Worm (Caenorhabditis elegans) whole organism, L1 larva: Measurements from ENCODE around the gene F10A3.12.

Experiments
- C04F5.9 ChIP-seq: sonication (generic microtip); optimal IDR thresholded peaks from 2 replicates; lab custom pipeline; 2016; ENCODE audit warnings: missing genetic modification characterization, missing compliant biosample characterization
- C16A3.4 ChIP-seq: fragments of 150-350 bp; optimal IDR thresholded peaks from 2 replicates; lab custom pipeline; 2014; ENCODE audit warnings: missing biosample characterization, missing genetic modification characterization
- C34B4.2 ChIP-seq: sonication (generic microtip); optimal IDR thresholded peaks from 2 replicates; lab custom pipeline; 2017; ENCODE audit warnings: mild to moderate bottlenecking, missing genetic modification characterization, missing compliant biosample characterization
- alr-1 ChIP-seq: fragments of 200-800 bp; sonication (Bioruptor generic); optimal IDR thresholded peaks from 2 replicates; lab custom pipeline; 2018; ENCODE audit warnings: borderline replicate concordance, mild to moderate bottlenecking, missing genetic modification characterization, missing compliant biosample characterization
- blmp-1 ChIP-seq: fragments of 150-350 bp; optimal IDR thresholded peaks from 2 replicates; lab custom pipeline; 2014; ENCODE audit warnings: missing biosample characterization, missing genetic modification characterization
- ceh-63 ChIP-seq: fragments of 200-800 bp; sonication (Bioruptor generic); optimal IDR thresholded peaks from 2 replicates; lab custom pipeline; 2018; ENCODE audit warnings: mild to moderate bottlenecking, missing genetic modification characterization, missing compliant biosample characterization
- ceh-8 ChIP-seq: fragments of 200-800 bp; sonication (Bioruptor generic); optimal IDR thresholded peaks from 2 replicates; lab custom pipeline; 2018; ENCODE audit warnings: mild to moderate bottlenecking, missing genetic modification characterization, moderate library complexity, missing compliant biosample characterization
- ceh-82 ChIP-seq, 3 experiments: fragments of 150-350 bp in 1 of 3; sonication (generic microtip) in 2 of 3; optimal IDR thresholded peaks; 2 replicates each; lab custom pipeline; 2014 to 2017; ENCODE audit warnings: missing biosample characterization in 3 of 3, missing genetic modification characterization in 3 of 3
- ces-1 ChIP-seq: fragments of 150-350 bp; optimal IDR thresholded peaks from 2 replicates; lab custom pipeline; 2014; ENCODE audit warnings: missing biosample characterization, missing genetic modification reagents, missing genetic modification characterization
- dsc-1 ChIP-seq: sonication (generic microtip); optimal IDR thresholded peaks from 2 replicates; lab custom pipeline; 2016; ENCODE audit warnings: mild to moderate bottlenecking, missing genetic modification characterization, missing compliant biosample characterization
- efl-1 ChIP-seq, 4 experiments: fragments of 150-350 bp; optimal IDR thresholded peaks in 3 of 4; peaks in 1 of 4; 1 replicate in 1 of 4; 2 replicates in 3 of 4; lab custom pipeline; 2014; ENCODE audit warnings: missing biosample characterization in 2 of 4, missing genetic modification characterization in 2 of 4, missing genetic modification reagents in 2 of 4
- egl-27 ChIP-seq, 2 experiments: fragments of 150-350 bp in 1 of 2; sonication (generic microtip); optimal IDR thresholded peaks; 3 replicates each; lab custom pipeline; 2017 to 2018; ENCODE audit warnings: missing biosample characterization in 2 of 2, missing genetic modification characterization in 2 of 2, missing genetic modification reagents in 2 of 2
- elt-2 ChIP-seq: sonication (generic microtip); optimal IDR thresholded peaks from 2 replicates; lab custom pipeline; 2016; ENCODE audit warnings: missing genetic modification characterization, mild to moderate bottlenecking, inconsistent platforms, missing compliant biosample characterization, missing genetic modification reagents
- elt-3 ChIP-seq, 6 experiments: fragments of 150-350 bp in 1 of 6; sonication (generic microtip); optimal IDR thresholded peaks; 2 replicates each; lab custom pipeline; 2017 to 2018; ENCODE audit warnings: missing biosample characterization in 6 of 6, missing genetic modification characterization in 6 of 6, inconsistent platforms in 1 of 6
- fos-1 ChIP-seq: fragments of 150-350 bp; optimal IDR thresholded peaks from 2 replicates; lab custom pipeline; 2014; ENCODE audit warnings: missing biosample characterization, missing genetic modification characterization
- hlh-4 ChIP-seq: sonication (generic microtip); optimal IDR thresholded peaks from 2 replicates; lab custom pipeline; 2016; ENCODE audit warnings: mild to moderate bottlenecking, missing genetic modification characterization, missing compliant biosample characterization
- irx-1 ChIP-seq: sonication (generic microtip); optimal IDR thresholded peaks from 2 replicates; lab custom pipeline; 2016; ENCODE audit warnings: missing genetic modification characterization, missing compliant biosample characterization
- jun-1 ChIP-seq: fragments of 150-350 bp; optimal IDR thresholded peaks from 2 replicates; lab custom pipeline; 2014; ENCODE audit warnings: missing biosample characterization, missing genetic modification reagents, missing genetic modification characterization
- lin-13 ChIP-seq: fragments of 150-350 bp; optimal IDR thresholded peaks from 2 replicates; lab custom pipeline; 2014; ENCODE audit warnings: missing biosample characterization, missing genetic modification reagents, missing genetic modification characterization
- lin-14 ChIP-seq: fragments of 200-800 bp; sonication (Bioruptor generic); optimal IDR thresholded peaks from 2 replicates; lab custom pipeline; 2018; ENCODE audit warnings: mild to moderate bottlenecking, missing genetic modification characterization, moderate library complexity, missing compliant biosample characterization
- lsy-2 ChIP-seq, 2 experiments: fragments of 150-350 bp; optimal IDR thresholded peaks; 2 replicates each; lab custom pipeline; 2014; ENCODE audit warnings: missing biosample characterization in 2 of 2, missing genetic modification characterization in 2 of 2
- nhr-12 ChIP-seq: sonication (generic microtip); optimal IDR thresholded peaks from 2 replicates; lab custom pipeline; 2017; ENCODE audit warnings: missing biosample characterization, missing genetic modification characterization
- nhr-19 ChIP-seq: fragments of 200-800 bp; sonication (Bioruptor generic); conservative IDR thresholded peaks from 2 replicates; pipeline ENCODE4 v1.3.6; 2022; ENCODE audit warnings: missing genetic modification characterization, missing compliant biosample characterization
- nhr-20 ChIP-seq: sonication (generic microtip); optimal IDR thresholded peaks from 2 replicates; lab custom pipeline; 2016; ENCODE audit warnings: mild to moderate bottlenecking, missing genetic modification characterization, missing compliant biosample characterization
- nhr-237 ChIP-seq: fragments of 150-350 bp; optimal IDR thresholded peaks from 2 replicates; lab custom pipeline; 2014; ENCODE audit warnings: missing biosample characterization, missing genetic modification characterization
- nhr-28 ChIP-seq: fragments of 150-350 bp; optimal IDR thresholded peaks from 2 replicates; lab custom pipeline; 2014; ENCODE audit warnings: missing biosample characterization, missing genetic modification characterization
- nhr-71 ChIP-seq: sonication (generic microtip); optimal IDR thresholded peaks from 2 replicates; lab custom pipeline; 2016; ENCODE audit warnings: mild to moderate bottlenecking, missing genetic modification characterization, moderate library complexity, missing compliant biosample characterization
- nhr-76 ChIP-seq: sonication (generic microtip); optimal IDR thresholded peaks from 2 replicates; lab custom pipeline; 2017; ENCODE audit warnings: missing biosample characterization, missing genetic modification characterization
- nhr-84 ChIP-seq: sonication (generic microtip); optimal IDR thresholded peaks from 2 replicates; lab custom pipeline; 2017; ENCODE audit warnings: missing biosample characterization, missing genetic modification characterization
- pag-3 ChIP-seq: sonication (generic microtip); optimal IDR thresholded peaks from 2 replicates; lab custom pipeline; 2017; ENCODE audit warnings: missing genetic modification characterization, mild to moderate bottlenecking, missing compliant biosample characterization, antibody characterized with exemption, borderline replicate concordance; ENCODE audit not compliant: insufficient read depth
- pax-3 ChIP-seq: fragments of 200-800 bp; sonication (Bioruptor generic); optimal IDR thresholded peaks from 2 replicates; lab custom pipeline; 2018; ENCODE audit warnings: mild to moderate bottlenecking, missing genetic modification characterization, moderate library complexity, missing compliant biosample characterization
- pqm-1 ChIP-seq: sonication (generic microtip); optimal IDR thresholded peaks from 3 replicates; lab custom pipeline; 2017; ENCODE audit warnings: missing biosample characterization, missing genetic modification characterization
- rnt-1 ChIP-seq: sonication (generic microtip); optimal IDR thresholded peaks from 2 replicates; lab custom pipeline; 2016; ENCODE audit warnings: mild to moderate bottlenecking, missing genetic modification characterization, moderate library complexity, missing compliant biosample characterization
- snpc-4 ChIP-seq: fragments of 150-350 bp; optimal IDR thresholded peaks from 2 replicates; lab custom pipeline; 2014; ENCODE audit warnings: missing biosample characterization, missing genetic modification characterization
- sox-4 ChIP-seq: sonication (generic microtip); optimal IDR thresholded peaks from 2 replicates; lab custom pipeline; 2016; ENCODE audit warnings: missing genetic modification characterization, missing compliant biosample characterization
- sup-37 ChIP-seq: fragments of 200-800 bp; sonication (Bioruptor generic); optimal IDR thresholded peaks from 2 replicates; lab custom pipeline; 2018; ENCODE audit warnings: mild to moderate bottlenecking, missing genetic modification characterization, missing compliant biosample characterization
- tbx-2 ChIP-seq: sonication (generic microtip); optimal IDR thresholded peaks from 2 replicates; lab custom pipeline; 2016; ENCODE audit warnings: missing genetic modification characterization, missing compliant biosample characterization
- unc-130 ChIP-seq: fragments of 150-350 bp; optimal IDR thresholded peaks from 2 replicates; lab custom pipeline; 2017; ENCODE audit warnings: missing biosample characterization, missing genetic modification characterization, inconsistent platforms
- unc-30 ChIP-seq: sonication (generic microtip); optimal IDR thresholded peaks from 2 replicates; lab custom pipeline; 2017; ENCODE audit warnings: missing biosample characterization, missing genetic modification characterization
- unc-86 ChIP-seq: sonication (generic microtip); optimal IDR thresholded peaks from 2 replicates; lab custom pipeline; 2016; ENCODE audit warnings: missing genetic modification characterization, missing compliant biosample characterization
- zip-4 ChIP-seq: fragments of 200-800 bp; sonication (Bioruptor generic); optimal IDR thresholded peaks from 2 replicates; lab custom pipeline; 2018; ENCODE audit warnings: mild to moderate bottlenecking, missing genetic modification characterization, moderate library complexity, missing compliant biosample characterization

Gene F10A3.12

ce11 chrV:16142371-16142770 lies 21.4 kb upstream of the F10A3.12 start, which contains the start of gene fbxa-18:
Gene fbxa-18, plus strand, starts transcription at chrV:16142671.
- TF ChIP-seq alr-1 (tag; lab: Kevin White, UChicago) (no peak), sox-4 (tag; lab: Kevin White, UChicago) (no peak), efl-1 (optimal IDR thresholded peaks at IDR 0.05; lab: Kevin White, UChicago) (no peak), efl-1 (GFP tag; optimal IDR thresholded peaks at IDR 0.05 in 1 of 2; lab: Kevin White, UChicago) (no peak), ces-1 (GFP tag; lab: Kevin White, UChicago) (no peak), snpc-4 (no peak), ceh-82 (tag; optimal IDR thresholded peaks at IDR 0.05; lab: Kevin White, UChicago) (no peak), jun-1 (tag; lab: Kevin White, UChicago) (no peak), unc-30 (tag; lab: Kevin White, UChicago) (no peak), lsy-2 (tag; optimal IDR thresholded peaks at IDR 0.05; lab: Kevin White, UChicago) (no peak), ceh-63 (GFP tag; lab: Kevin White, UChicago) (no peak)

- TF ChIP-seq blmp-1 (tag; lab: Kevin White, UChicago) (no peak), ceh-8 (GFP tag; lab: Kevin White, UChicago) (no peak), rnt-1 (tag; lab: Kevin White, UChicago) (no peak), pag-3 (tag; lab: Kevin White, UChicago) (no peak), nhr-28 (no peak), nhr-20 (tag; lab: Kevin White, UChicago) (peak; percentile 12), sox-4 (tag; lab: Kevin White, UChicago) (no peak), elt-3 (tag; optimal IDR thresholded peaks at IDR 0.05; lab: Kevin White, UChicago) (no peak), irx-1 (tag; lab: Kevin White, UChicago) (no peak), lin-13 (no peak), lin-14 (GFP tag; lab: Kevin White, UChicago) (no peak), pax-3 (tag; lab: Kevin White, UChicago) (no peak), elt-2 (tag; lab: Kevin White, UChicago) (peak; percentile 80), C04F5.9 (tag; lab: Kevin White, UChicago) (no peak), unc-130 (tag; lab: Kevin White, UChicago) (no peak), nhr-237 (no peak), nhr-19 (GFP tag; lab: Robert Waterston, UW) (no peak), nhr-76 (no peak), pqm-1 (tag; lab: Kevin White, UChicago) (peak; percentile 47), C34B4.2 (tag; lab: Kevin White, UChicago) (no peak)
Measured at ce11 chrV:16143066-16143581, 20.7 kb upstream of the F10A3.12 start, which contains the start of gene fbxa-88. Gene fbxa-88, minus strand, starts transcription at chrV:16143116.

ce11 chrV:16145009-16145408 lies 18.8 kb upstream of the F10A3.12 start:
- TF ChIP-seq tbx-2 (no peak), nhr-84 (tag; lab: Kevin White, UChicago) (no peak), ceh-8 (GFP tag; lab: Kevin White, UChicago) (no peak), nhr-71 (tag; lab: Kevin White, UChicago) (no peak), elt-3 (tag; optimal IDR thresholded peaks at IDR 0.05; lab: Kevin White, UChicago) (no peak), ceh-82 (tag; optimal IDR thresholded peaks at IDR 0.05; lab: Kevin White, UChicago) (no peak), egl-27 (tag; optimal IDR thresholded peaks at IDR 0.05; lab: Kevin White, UChicago) (no peak), snpc-4 (no peak), unc-86 (no peak), zip-4 (GFP tag; lab: Kevin White, UChicago) (no peak), fos-1 (no peak), C16A3.4 (tag; lab: Kevin White, UChicago) (no peak), hlh-4 (tag; lab: Kevin White, UChicago) (no peak), nhr-12 (tag; lab: Kevin White, UChicago) (no peak), dsc-1 (tag; lab: Kevin White, UChicago) (no peak), sup-37 (GFP tag; lab: Kevin White, UChicago) (no peak)
